Worm (Caenorhabditis elegans): Measurements from ENCODE around the gene nrde-3.

DNA sequence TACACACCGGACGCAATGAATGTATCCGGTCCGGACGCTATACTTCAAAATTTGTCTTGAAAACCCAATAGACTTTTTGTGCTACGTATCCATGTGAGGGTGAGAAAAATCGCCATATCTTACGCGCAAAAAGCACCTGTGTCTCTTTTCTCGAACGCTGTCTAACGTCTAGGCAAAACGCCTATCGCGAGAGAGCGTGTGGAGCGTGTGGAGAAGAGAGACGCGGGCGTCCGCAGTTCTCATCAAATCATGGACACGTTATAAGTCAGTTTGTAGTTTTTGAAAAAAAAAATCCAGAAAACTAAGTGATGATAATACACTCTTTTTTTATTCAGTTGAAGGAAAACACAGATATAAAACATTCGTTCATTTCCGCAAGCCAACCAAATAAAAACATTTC is 9.0 kb downstream of the nrde-3 start:
- TF ChIP-seq nhr-28 (tag; optimal IDR thresholded peaks at IDR 0.05) = no peak
- no peak for TF ChIP-seq mep-1 (tag; optimal IDR thresholded peaks at IDR 0.05)
- no peak for TF ChIP-seq snpc-4 (tag; optimal IDR thresholded peaks at IDR 0.05)
- TF ChIP-seq nhr-237 (tag; optimal IDR thresholded peaks at IDR 0.05) = no peak
- TF ChIP-seq unc-62 (GFP tag; optimal IDR thresholded peaks at IDR 0.05) = no peak
- no peak for TF ChIP-seq lsy-2 (tag; optimal IDR thresholded peaks at IDR 0.05)
- TF ChIP-seq mab-5 (tag; optimal IDR thresholded peaks at IDR 0.05) = no peak
- TF ChIP-seq ztf-11 (tag; optimal IDR thresholded peaks at IDR 0.05) = no peak
- no peak for TF ChIP-seq blmp-1 (tag; optimal IDR thresholded peaks at IDR 0.05)
- no peak for TF ChIP-seq unc-39 (tag; optimal IDR thresholded peaks at IDR 0.05)
- TF ChIP-seq lin-13 (tag; optimal IDR thresholded peaks at IDR 0.05) = no peak
- no peak for TF ChIP-seq ceh-39 (tag; optimal IDR thresholded peaks at IDR 0.05)

Data from whole organism, mixed stage, embryonic.